Worm (Caenorhabditis elegans) whole organism, L2 larva: Measurements from ENCODE around the gene pals-19.

Source experiments
- F13H6.1 ChIP-seq: sonication (generic microtip); optimal IDR thresholded peaks from 2 replicates; lab custom pipeline; 2016; ENCODE audit warnings: missing genetic modification characterization, missing compliant biosample characterization
- ZK546.5 ChIP-seq: sonication (generic microtip); optimal IDR thresholded peaks from 2 replicates; lab custom pipeline; 2017; ENCODE audit warnings: missing biosample characterization, missing genetic modification characterization
- alr-1 ChIP-seq: fragments of 150-350 bp; optimal IDR thresholded peaks from 2 replicates; lab custom pipeline; 2014; ENCODE audit warnings: missing biosample characterization, missing genetic modification characterization
- aly-2 ChIP-seq: fragments of 150-350 bp; optimal IDR thresholded peaks from 2 replicates; lab custom pipeline; 2014; ENCODE audit warnings: missing biosample characterization, missing genetic modification characterization
- ama-1 ChIP-seq: fragments of 150-350 bp; optimal IDR thresholded peaks from 2 replicates; lab custom pipeline; 2018; ENCODE audit warnings: inconsistent platforms
- crh-2 ChIP-seq: sonication (generic microtip); optimal IDR thresholded peaks from 2 replicates; lab custom pipeline; 2017; ENCODE audit warnings: missing biosample characterization, missing genetic modification characterization
- dmd-4 ChIP-seq: sonication (generic microtip); optimal IDR thresholded peaks from 2 replicates; lab custom pipeline; 2017; ENCODE audit warnings: missing biosample characterization, missing genetic modification characterization
- elt-1 ChIP-seq: fragments of 150-350 bp; optimal IDR thresholded peaks from 2 replicates; lab custom pipeline; 2014; ENCODE audit warnings: missing biosample characterization, missing genetic modification characterization
- elt-3 ChIP-seq: sonication (generic microtip); optimal IDR thresholded peaks from 2 replicates; lab custom pipeline; 2017; ENCODE audit warnings: missing biosample characterization, missing genetic modification characterization
- fos-1 ChIP-seq: fragments of 150-350 bp; optimal IDR thresholded peaks from 2 replicates; lab custom pipeline; 2014; ENCODE audit warnings: missing biosample characterization, missing genetic modification characterization
- gmeb-1 ChIP-seq: fragments of 150-350 bp; optimal IDR thresholded peaks from 2 replicates; lab custom pipeline; 2014; ENCODE audit warnings: missing biosample characterization, missing genetic modification characterization
- lin-13 ChIP-seq: fragments of 150-350 bp; optimal IDR thresholded peaks from 2 replicates; lab custom pipeline; 2014; ENCODE audit warnings: missing biosample characterization, missing genetic modification reagents, missing genetic modification characterization
- lin-39 ChIP-seq: fragments of 150-350 bp; optimal IDR thresholded peaks from 2 replicates; lab custom pipeline; 2014; ENCODE audit warnings: missing biosample characterization, missing genetic modification reagents, missing genetic modification characterization
- lsy-2 ChIP-seq, 2 experiments: fragments of 150-350 bp in 1 of 2; sonication (generic microtip) in 1 of 2; optimal IDR thresholded peaks; 2 replicates each; lab custom pipeline; 2014 to 2017; ENCODE audit warnings: missing biosample characterization in 2 of 2, missing genetic modification characterization in 2 of 2
- mab-5 ChIP-seq: fragments of 150-350 bp; optimal IDR thresholded peaks from 2 replicates; lab custom pipeline; 2014; ENCODE audit warnings: missing biosample characterization, missing genetic modification characterization
- mbf-1 ChIP-seq: sonication (generic microtip); optimal IDR thresholded peaks from 2 replicates; lab custom pipeline; 2017; ENCODE audit warnings: missing biosample characterization, missing genetic modification characterization
- nhr-11 ChIP-seq: fragments of 150-350 bp; optimal IDR thresholded peaks from 2 replicates; lab custom pipeline; 2014; ENCODE audit warnings: missing biosample characterization, missing genetic modification characterization
- nhr-129 ChIP-seq: fragments of 150-350 bp; optimal IDR thresholded peaks from 2 replicates; lab custom pipeline; 2014; ENCODE audit warnings: missing biosample characterization, missing genetic modification characterization
- nhr-23 ChIP-seq: fragments of 150-350 bp; optimal IDR thresholded peaks from 2 replicates; lab custom pipeline; 2014; ENCODE audit warnings: missing biosample characterization, missing genetic modification reagents, missing genetic modification characterization
- peb-1 ChIP-seq: fragments of 150-350 bp; optimal IDR thresholded peaks from 2 replicates; lab custom pipeline; 2014; ENCODE audit warnings: missing biosample characterization, missing genetic modification characterization
- sma-3 ChIP-seq: sonication (generic microtip); optimal IDR thresholded peaks from 2 replicates; lab custom pipeline; 2016; ENCODE audit warnings: missing genetic modification reagents, missing genetic modification characterization, missing compliant biosample characterization
- sma-9 ChIP-seq, 2 experiments: fragments of 150-350 bp in 1 of 2; sonication (generic microtip) in 1 of 2; optimal IDR thresholded peaks; 2 replicates each; lab custom pipeline; 2014 to 2016; ENCODE audit warnings: missing genetic modification characterization in 2 of 2, mild to moderate bottlenecking in 1 of 2, missing biosample characterization in 1 of 2, missing compliant biosample characterization in 1 of 2, missing genetic modification reagents in 1 of 2, moderate library complexity in 1 of 2
- snpc-4 ChIP-seq: fragments of 150-350 bp; optimal IDR thresholded peaks from 2 replicates; lab custom pipeline; 2014; ENCODE audit warnings: missing biosample characterization, missing genetic modification characterization
- unc-62 ChIP-seq: fragments of 150-350 bp; optimal IDR thresholded peaks from 2 replicates; lab custom pipeline; 2014; ENCODE audit warnings: missing biosample characterization, missing genetic modification reagents, missing genetic modification characterization
- ztf-11 ChIP-seq: sonication (generic microtip); optimal IDR thresholded peaks from 2 replicates; lab custom pipeline; 2017; ENCODE audit warnings: missing biosample characterization, missing genetic modification characterization

The pals-19 gene

ce11 chrIII:1384694-1385093, 17.0 kb upstream of the pals-19 start:
- TF ChIP-seq fos-1 (peak; percentile 32), dmd-4 (tag; lab: Kevin White, UChicago) (no peak)

ce11 chrIII:1388274-1389058, 13.3 kb upstream of the pals-19 start, which contains the start of gene pals-20:
TSS of gene pals-20 (minus strand) at chrIII:1388324.
- TF ChIP-seq lin-13 = no peak
- peak; percentile 67 for TF ChIP-seq fos-1

ce11 chrIII:1389988-1390387, 11.8 kb upstream of the pals-19 start:
- TF ChIP-seq nhr-11 (no peak), sma-9 (GFP tag; optimal IDR thresholded peaks at IDR 0.05; lab: Kevin White, UChicago) (peak; percentile 37), sma-9 (tag; optimal IDR thresholded peaks at IDR 0.05; lab: Kevin White, UChicago) (no peak), crh-2 (peak; percentile 10), ztf-11 (tag; lab: Kevin White, UChicago) (no peak), alr-1 (tag; lab: Kevin White, UChicago) (no peak), fos-1 (peak; percentile 98), mab-5 (no peak), mbf-1 (tag; lab: Kevin White, UChicago) (no peak), aly-2 (no peak)

- TF ChIP-seq lin-39 (tag; lab: Kevin White, UChicago) (no peak), nhr-23 (no peak), peb-1 (tag; lab: Kevin White, UChicago) (no peak), ZK546.5 (tag; lab: Kevin White, UChicago) (no peak), snpc-4 (tag; lab: Kevin White, UChicago) (no peak), gmeb-1 (no peak)
- TF ChIP-seq, all 48 proteins: peak for 0
Observed at ce11 chrIII:1391752-1392151, 10.0 kb upstream of the pals-19 start, which contains the start of gene pals-17. TSS of gene pals-17 (minus strand) at chrIII:1391852.

- TF ChIP-seq sma-9 (GFP tag; optimal IDR thresholded peaks at IDR 0.05; lab: Kevin White, UChicago) = peak; percentile 2
- no peak for TF ChIP-seq sma-9 (tag; optimal IDR thresholded peaks at IDR 0.05; lab: Kevin White, UChicago)
- TF ChIP-seq fos-1 = peak; percentile 84
- no peak for TF ChIP-seq ZK546.5 (tag; lab: Kevin White, UChicago)
- TF ChIP-seq crh-2 = peak; percentile 44
- TF ChIP-seq nhr-129 = no peak
- TF ChIP-seq sma-3 (GFP tag; lab: Kevin White, UChicago) = peak; percentile 26
- TF ChIP-seq F13H6.1 (tag; lab: Kevin White, UChicago) = peak; percentile 6
- TF ChIP-seq gmeb-1 = peak; percentile 21
- TF ChIP-seq, all 48 proteins: peak for 6
Observed at ce11 chrIII:1392763-1393162, 9.0 kb upstream of the pals-19 start.

ce11 chrIII:1395355-1395754, 6.4 kb upstream of the pals-19 start:
- no peak for TF ChIP-seq dmd-4 (tag; lab: Kevin White, UChicago)
- TF ChIP-seq fos-1 = peak; percentile 49

ce11 chrIII:1398183-1398582, 3.6 kb upstream of the pals-19 start:
- TF ChIP-seq elt-3 (tag; lab: Kevin White, UChicago) (no peak), fos-1 (peak; percentile 91), peb-1 (tag; lab: Kevin White, UChicago) (no peak), sma-9 (GFP tag; optimal IDR thresholded peaks at IDR 0.05; lab: Kevin White, UChicago) (peak; percentile 45), sma-9 (tag; optimal IDR thresholded peaks at IDR 0.05; lab: Kevin White, UChicago) (no peak)
- TF ChIP-seq, all 48 proteins: peak for 2

ce11 chrIII:1399670-1400069, 2.1 kb upstream of the pals-19 start, which contains the start of gene pals-16:
TSS of gene pals-16 (plus strand) at chrIII:1399970.
- no peak for TF ChIP-seq dmd-4 (tag; lab: Kevin White, UChicago)
- no peak for TF ChIP-seq ama-1 (lab: Kevin White, UChicago)
- no peak for TF ChIP-seq ztf-11 (tag; lab: Kevin White, UChicago)
- TF ChIP-seq elt-1 (tag; lab: Kevin White, UChicago) = no peak
- TF ChIP-seq unc-62 = no peak
- no peak for TF ChIP-seq lsy-2 (tag; optimal IDR thresholded peaks at IDR 0.05; lab: Kevin White, UChicago)
